Worm (Caenorhabditis elegans) whole organism, L1 larva: ENCODE data around the gene cyn-17.

Experiments
- C34B4.2 ChIP-seq: sonication (generic microtip); optimal IDR thresholded peaks from 2 replicates; lab custom pipeline; 2017; ENCODE audit warnings: mild to moderate bottlenecking, missing genetic modification characterization, missing compliant biosample characterization
- aha-1 ChIP-seq: fragments of 150-350 bp; optimal IDR thresholded peaks from 2 replicates; lab custom pipeline; 2014; ENCODE audit warnings: missing biosample characterization, missing genetic modification characterization
- aly-2 ChIP-seq: fragments of 150-350 bp; optimal IDR thresholded peaks from 2 replicates; lab custom pipeline; 2014; ENCODE audit warnings: missing biosample characterization, missing genetic modification characterization
- ama-1 ChIP-seq: fragments of 150-350 bp; optimal IDR thresholded peaks from 2 replicates; lab custom pipeline; 2014
- blmp-1 ChIP-seq: fragments of 150-350 bp; optimal IDR thresholded peaks from 2 replicates; lab custom pipeline; 2014; ENCODE audit warnings: missing biosample characterization, missing genetic modification characterization
- ceh-63 ChIP-seq: fragments of 200-800 bp; sonication (Bioruptor generic); optimal IDR thresholded peaks from 2 replicates; lab custom pipeline; 2018; ENCODE audit warnings: mild to moderate bottlenecking, missing genetic modification characterization, missing compliant biosample characterization
- ceh-88 ChIP-seq: fragments of 200-800 bp; sonication (Bioruptor generic); IDR thresholded peaks from 2 replicates; pipeline ENCODE4 v1.3.6; 2022; ENCODE audit warnings: missing genetic modification characterization, missing compliant biosample characterization
- ceh-90 ChIP-seq: sonication (generic microtip); optimal IDR thresholded peaks from 2 replicates; lab custom pipeline; 2016; ENCODE audit warnings: missing genetic modification characterization, missing compliant biosample characterization
- ces-1 ChIP-seq: fragments of 150-350 bp; optimal IDR thresholded peaks from 2 replicates; lab custom pipeline; 2014; ENCODE audit warnings: missing biosample characterization, missing genetic modification reagents, missing genetic modification characterization
- dpl-1 ChIP-seq, 3 experiments: fragments of 150-350 bp in 2 of 3; sonication (generic microtip) in 1 of 3; optimal IDR thresholded peaks; 2 replicates each; lab custom pipeline; 2014 to 2017; ENCODE audit warnings: missing biosample characterization in 3 of 3, missing genetic modification characterization in 3 of 3, missing genetic modification reagents in 3 of 3
- efl-1 ChIP-seq, 4 experiments: fragments of 150-350 bp; optimal IDR thresholded peaks in 3 of 4; peaks in 1 of 4; 1 replicate in 1 of 4; 2 replicates in 3 of 4; lab custom pipeline; 2014; ENCODE audit warnings: missing biosample characterization in 2 of 4, missing genetic modification characterization in 2 of 4, missing genetic modification reagents in 2 of 4
- efl-3 ChIP-seq: fragments of 200-800 bp; sonication (Bioruptor generic); optimal IDR thresholded peaks from 2 replicates; lab custom pipeline; 2018; ENCODE audit warnings: mild to moderate bottlenecking, missing genetic modification characterization, missing compliant biosample characterization
- egl-13 ChIP-seq: sonication (generic microtip); optimal IDR thresholded peaks from 2 replicates; lab custom pipeline; 2016; ENCODE audit warnings: missing genotype, missing genetic modification reagents, missing genetic modification characterization, missing compliant biosample characterization
- egl-27 ChIP-seq, 2 experiments: fragments of 150-350 bp in 1 of 2; sonication (generic microtip); optimal IDR thresholded peaks; 3 replicates each; lab custom pipeline; 2017 to 2018; ENCODE audit warnings: missing biosample characterization in 2 of 2, missing genetic modification characterization in 2 of 2, missing genetic modification reagents in 2 of 2
- elt-2 ChIP-seq: sonication (generic microtip); optimal IDR thresholded peaks from 2 replicates; lab custom pipeline; 2016; ENCODE audit warnings: missing genetic modification characterization, mild to moderate bottlenecking, inconsistent platforms, missing compliant biosample characterization, missing genetic modification reagents
- fkh-10 ChIP-seq: sonication (generic microtip); optimal IDR thresholded peaks from 2 replicates; lab custom pipeline; 2017; ENCODE audit warnings: missing biosample characterization, missing genetic modification reagents, missing genetic modification characterization
- fkh-8 ChIP-seq: sonication (generic microtip); optimal IDR thresholded peaks from 2 replicates; lab custom pipeline; 2016; ENCODE audit warnings: mild to moderate bottlenecking, missing genetic modification characterization, missing compliant biosample characterization
- hlh-17 ChIP-seq: fragments of 200-800 bp; sonication (Bioruptor generic); optimal IDR thresholded peaks from 2 replicates; lab custom pipeline; 2018; ENCODE audit warnings: missing genetic modification characterization, mild to moderate bottlenecking, missing compliant biosample characterization, moderate library complexity, borderline replicate concordance
- isw-1 ChIP-seq: fragments of 200-800 bp; sonication (Bioruptor generic); IDR thresholded peaks from 2 replicates; pipeline ENCODE4 v1.3.6; 2022; ENCODE audit warnings: missing genetic modification characterization, missing compliant biosample characterization
- jun-1 ChIP-seq: fragments of 150-350 bp; optimal IDR thresholded peaks from 2 replicates; lab custom pipeline; 2014; ENCODE audit warnings: missing biosample characterization, missing genetic modification reagents, missing genetic modification characterization
- lin-13 ChIP-seq: fragments of 150-350 bp; optimal IDR thresholded peaks from 2 replicates; lab custom pipeline; 2014; ENCODE audit warnings: missing biosample characterization, missing genetic modification reagents, missing genetic modification characterization
- lin-14 ChIP-seq: fragments of 200-800 bp; sonication (Bioruptor generic); optimal IDR thresholded peaks from 2 replicates; lab custom pipeline; 2018; ENCODE audit warnings: mild to moderate bottlenecking, missing genetic modification characterization, moderate library complexity, missing compliant biosample characterization
- lir-3 ChIP-seq: sonication (generic microtip); optimal IDR thresholded peaks from 2 replicates; lab custom pipeline; 2016; ENCODE audit warnings: mild to moderate bottlenecking, missing genetic modification characterization, moderate library complexity, missing compliant biosample characterization; ENCODE audit not compliant: poor library complexity
- lsy-2 ChIP-seq, 2 experiments: fragments of 150-350 bp; optimal IDR thresholded peaks; 2 replicates each; lab custom pipeline; 2014; ENCODE audit warnings: missing biosample characterization in 2 of 2, missing genetic modification characterization in 2 of 2
- mab-9 ChIP-seq: fragments of 200-800 bp; sonication (Bioruptor generic); IDR thresholded peaks from 2 replicates; pipeline ENCODE4 v1.3.6; 2022; ENCODE audit warnings: missing genetic modification reagents, missing genetic modification characterization, missing compliant biosample characterization
- mdl-1 ChIP-seq, 2 experiments: fragments of 150-350 bp; optimal IDR thresholded peaks; 2 replicates each; lab custom pipeline; 2014 to 2017; ENCODE audit warnings: missing biosample characterization in 2 of 2, missing genetic modification characterization in 2 of 2, inconsistent platforms in 1 of 2
- nhr-19 ChIP-seq: fragments of 200-800 bp; sonication (Bioruptor generic); conservative IDR thresholded peaks from 2 replicates; pipeline ENCODE4 v1.3.6; 2022; ENCODE audit warnings: missing genetic modification characterization, missing compliant biosample characterization
- nhr-237 ChIP-seq: fragments of 150-350 bp; optimal IDR thresholded peaks from 2 replicates; lab custom pipeline; 2014; ENCODE audit warnings: missing biosample characterization, missing genetic modification characterization
- nhr-47 ChIP-seq: sonication (generic microtip); optimal IDR thresholded peaks from 2 replicates; lab custom pipeline; 2016; ENCODE audit warnings: mild to moderate bottlenecking, missing genetic modification characterization, moderate library complexity, missing compliant biosample characterization
- nhr-77 ChIP-seq: fragments of 150-350 bp; optimal IDR thresholded peaks from 2 replicates; lab custom pipeline; 2014; ENCODE audit warnings: missing biosample characterization, missing genetic modification characterization
- nhr-85 ChIP-seq: sonication (generic microtip); peaks from one replicate; lab custom pipeline; 2016; ENCODE audit warnings: missing genetic modification characterization, inconsistent platforms, missing compliant biosample characterization
- nhr-90 ChIP-seq: sonication (generic microtip); optimal IDR thresholded peaks from 2 replicates; lab custom pipeline; 2016; ENCODE audit warnings: mild to moderate bottlenecking, missing genetic modification characterization, missing compliant biosample characterization; ENCODE audit not compliant: poor library complexity
- pag-3 ChIP-seq: sonication (generic microtip); optimal IDR thresholded peaks from 2 replicates; lab custom pipeline; 2017; ENCODE audit warnings: missing genetic modification characterization, mild to moderate bottlenecking, missing compliant biosample characterization, antibody characterized with exemption, borderline replicate concordance; ENCODE audit not compliant: insufficient read depth
- pqm-1 ChIP-seq: sonication (generic microtip); optimal IDR thresholded peaks from 3 replicates; lab custom pipeline; 2017; ENCODE audit warnings: missing biosample characterization, missing genetic modification characterization
- rnt-1 ChIP-seq: sonication (generic microtip); optimal IDR thresholded peaks from 2 replicates; lab custom pipeline; 2016; ENCODE audit warnings: mild to moderate bottlenecking, missing genetic modification characterization, moderate library complexity, missing compliant biosample characterization
- skn-1 ChIP-seq: fragments of 150-350 bp; optimal IDR thresholded peaks from 2 replicates; lab custom pipeline; 2014; ENCODE audit warnings: missing biosample characterization, missing genetic modification characterization
- snu-23 ChIP-seq: sonication (generic microtip); optimal IDR thresholded peaks from 2 replicates; lab custom pipeline; 2016; ENCODE audit warnings: missing genetic modification characterization, missing compliant biosample characterization
- sptf-1 ChIP-seq: fragments of 150-350 bp; optimal IDR thresholded peaks from 2 replicates; lab custom pipeline; 2014; ENCODE audit warnings: missing biosample characterization, missing genetic modification characterization
- swsn-7 ChIP-seq: sonication (generic microtip); optimal IDR thresholded peaks from 2 replicates; lab custom pipeline; 2016; ENCODE audit warnings: missing genetic modification characterization, missing compliant biosample characterization
- tlp-1 ChIP-seq: fragments of 150-350 bp; optimal IDR thresholded peaks from 2 replicates; lab custom pipeline; 2014; ENCODE audit warnings: missing biosample characterization, missing genetic modification characterization
- unc-130 ChIP-seq: fragments of 150-350 bp; optimal IDR thresholded peaks from 2 replicates; lab custom pipeline; 2017; ENCODE audit warnings: missing biosample characterization, missing genetic modification characterization, inconsistent platforms
- unc-62 ChIP-seq: fragments of 150-350 bp; optimal IDR thresholded peaks from 2 replicates; lab custom pipeline; 2014; ENCODE audit warnings: missing biosample characterization, missing genetic modification reagents, missing genetic modification characterization
- unc-86 ChIP-seq: sonication (generic microtip); optimal IDR thresholded peaks from 2 replicates; lab custom pipeline; 2016; ENCODE audit warnings: missing genetic modification characterization, missing compliant biosample characterization
- zip-4 ChIP-seq: fragments of 200-800 bp; sonication (Bioruptor generic); optimal IDR thresholded peaks from 2 replicates; lab custom pipeline; 2018; ENCODE audit warnings: mild to moderate bottlenecking, missing genetic modification characterization, moderate library complexity, missing compliant biosample characterization
- ztf-11 ChIP-seq, 2 experiments: sonication (generic microtip); optimal IDR thresholded peaks; 2 replicates each; lab custom pipeline; 2016 to 2017; ENCODE audit warnings: missing genetic modification characterization in 2 of 2, missing biosample characterization in 1 of 2, missing compliant biosample characterization in 1 of 2
- ztf-4 ChIP-seq: fragments of 150-350 bp; optimal IDR thresholded peaks from 2 replicates; lab custom pipeline; 2014; ENCODE audit warnings: missing biosample characterization, missing genetic modification characterization

The cyn-17 gene

ce11 chrV:5843415-5844337, 44.2 kb downstream of the cyn-17 start (continued):
- TF ChIP-seq aly-2: no peak
- TF ChIP-seq lir-3 (tag; lab: Kevin White, UChicago): peak; percentile 43
- TF ChIP-seq pqm-1 (tag; lab: Kevin White, UChicago): no peak
- TF ChIP-seq ztf-4 (tag; lab: Kevin White, UChicago): peak; percentile 47
- TF ChIP-seq ceh-90 (tag; lab: Kevin White, UChicago): peak; percentile 38
- TF ChIP-seq nhr-90 (tag; lab: Kevin White, UChicago): peak; percentile 14
- TF ChIP-seq egl-13: no peak
- TF ChIP-seq lin-14 (GFP tag; lab: Kevin White, UChicago): peak; percentile 78
- TF ChIP-seq nhr-77 (tag; lab: Kevin White, UChicago): no peak
- peak; percentile 75 for TF ChIP-seq ama-1
- peak in 1 of 2 experiments; percentile 88 for TF ChIP-seq mdl-1 (tag; optimal IDR thresholded peaks at IDR 0.05; lab: Kevin White, UChicago)
- TF ChIP-seq lsy-2 (tag; optimal IDR thresholded peaks at IDR 0.05; lab: Kevin White, UChicago): peak; percentile 63 to 72
- TF ChIP-seq mab-9: no peak
- TF ChIP-seq, all 84 proteins: peak for 36

ce11 chrV:5844349-5844760, 44.9 kb downstream of the cyn-17 start:
- peak; percentile 30 to 34 for TF ChIP-seq efl-1 (optimal IDR thresholded peaks at IDR 0.05; lab: Kevin White, UChicago)
- peak; percentile 41 to 97 for TF ChIP-seq efl-1 (GFP tag; optimal IDR thresholded peaks at IDR 0.05 in 1 of 2; lab: Kevin White, UChicago)
- TF ChIP-seq fkh-8: no peak
- TF ChIP-seq C34B4.2 (tag; lab: Kevin White, UChicago): no peak
- peak; percentile 56 to 77 for TF ChIP-seq lsy-2 (tag; optimal IDR thresholded peaks at IDR 0.05; lab: Kevin White, UChicago)
- TF ChIP-seq pag-3 (tag; lab: Kevin White, UChicago): peak; percentile 67
- peak; percentile 59 for TF ChIP-seq elt-2 (tag; lab: Kevin White, UChicago)
- TF ChIP-seq egl-27 (tag; optimal IDR thresholded peaks at IDR 0.05; lab: Kevin White, UChicago): no peak
- TF ChIP-seq lin-13 (GFP tag; lab: Kevin White, UChicago): peak; percentile 61
- TF ChIP-seq ceh-63 (GFP tag; lab: Kevin White, UChicago): no peak
- TF ChIP-seq ceh-90 (tag; lab: Kevin White, UChicago): no peak
- peak; percentile 44 to 62 (median 55) for TF ChIP-seq dpl-1 (GFP tag; optimal IDR thresholded peaks at IDR 0.05; lab: Kevin White, UChicago)
- TF ChIP-seq egl-13: no peak
- peak; percentile 86 for TF ChIP-seq lir-3 (tag; lab: Kevin White, UChicago)
- peak; percentile 92 for TF ChIP-seq blmp-1
- TF ChIP-seq sptf-1 (tag; lab: Kevin White, UChicago): no peak
- TF ChIP-seq ztf-11 (tag; optimal IDR thresholded peaks at IDR 0.05; lab: Kevin White, UChicago): peak in 1 of 2 experiments; percentile 2
- no peak for TF ChIP-seq efl-3 (GFP tag; lab: Kevin White, UChicago)
- TF ChIP-seq skn-1 (tag; lab: Kevin White, UChicago): peak; percentile 87
- TF ChIP-seq fkh-10 (GFP tag; lab: Kevin White, UChicago): no peak
- peak; percentile 80 for TF ChIP-seq rnt-1 (tag; lab: Kevin White, UChicago)
- peak; percentile 58 for TF ChIP-seq swsn-7 (tag; lab: Kevin White, UChicago)
- no peak for TF ChIP-seq unc-62 (GFP tag; lab: Kevin White, UChicago)
- TF ChIP-seq zip-4 (GFP tag; lab: Kevin White, UChicago): peak; percentile 5
- TF ChIP-seq nhr-85 (tag; lab: Kevin White, UChicago): peak; percentile 99
- peak; percentile 66 for TF ChIP-seq ama-1
- TF ChIP-seq nhr-237: no peak
- TF ChIP-seq aha-1 (tag; lab: Kevin White, UChicago): no peak
- no peak for TF ChIP-seq hlh-17
- TF ChIP-seq nhr-19 (GFP tag; lab: Robert Waterston, UW): peak; percentile 92
- TF ChIP-seq isw-1: no peak
- peak; percentile 93 for TF ChIP-seq unc-130 (tag; lab: Kevin White, UChicago)
- TF ChIP-seq unc-86 (tag; lab: Kevin White, UChicago): no peak
- peak; percentile 82 for TF ChIP-seq nhr-90 (tag; lab: Kevin White, UChicago)
- no peak for TF ChIP-seq tlp-1 (tag; lab: Kevin White, UChicago)
- peak; percentile 46 for TF ChIP-seq jun-1 (tag; lab: Kevin White, UChicago)
- no peak; the same call in 1 of the 2 replicates for TF ChIP-seq ceh-88
- TF ChIP-seq nhr-47 (tag; lab: Kevin White, UChicago): peak; percentile 79
- TF ChIP-seq pqm-1 (tag; lab: Kevin White, UChicago): no peak
- TF ChIP-seq ces-1 (GFP tag; lab: Kevin White, UChicago): no peak
- TF ChIP-seq snu-23 (GFP tag; lab: Kevin White, UChicago): peak; percentile 91
